Worm (Caenorhabditis elegans) whole organism, dauer: ENCODE data around the gene F28B4.1.

ENCODE experiments used
- unc-62 ChIP-seq: sonication (generic microtip); optimal IDR thresholded peaks from 2 replicates; lab custom pipeline; 2017; ENCODE audit warnings: missing biosample characterization, missing genetic modification reagents, missing genetic modification characterization

The F28B4.1 gene

DNA sequence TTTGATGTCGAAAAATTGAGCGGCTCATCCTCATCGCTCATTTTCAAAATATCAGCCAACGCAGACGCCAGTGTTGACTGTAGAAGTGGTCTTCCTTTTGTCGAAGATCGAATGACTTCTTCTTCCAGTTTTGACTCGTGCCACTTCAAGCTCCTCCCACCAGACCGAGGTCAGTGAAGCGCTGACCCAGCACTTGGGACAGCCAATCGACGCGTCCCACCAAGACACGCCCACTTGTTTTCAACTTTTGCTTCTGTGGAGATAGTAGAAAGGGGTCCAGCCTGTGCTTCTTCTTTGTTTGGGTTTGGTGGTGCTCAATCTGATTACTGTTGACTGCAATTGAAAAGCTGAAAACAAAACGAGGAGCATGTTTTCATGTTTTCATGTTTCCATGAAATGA lies 5.6 kb upstream of the F28B4.1 start, which contains the start of gene fax-1:
fax-1 (minus strand) TSS at position 101 of the 400 bp plus-strand sequence.
- TF ChIP-seq unc-62 (GFP tag; lab: Kevin White, UChicago): no peak

DNA sequence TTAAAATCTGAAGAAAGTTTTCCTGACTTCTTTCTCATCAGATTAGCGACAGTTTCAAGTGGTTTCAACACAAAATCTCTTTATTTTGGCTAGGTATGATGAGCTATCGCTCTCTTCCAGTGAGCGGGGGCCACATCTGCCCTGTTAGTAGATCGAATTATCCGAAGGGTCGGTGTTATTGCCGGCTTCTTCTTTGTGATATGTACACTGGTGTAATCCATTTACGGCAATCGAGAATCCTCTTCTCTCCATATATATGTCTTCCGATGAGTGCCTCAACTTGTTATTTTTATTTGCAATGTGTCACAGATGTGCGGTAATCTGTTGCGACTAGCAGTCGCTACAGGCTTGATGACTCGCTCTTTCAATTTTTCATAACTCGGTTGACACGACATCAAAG lies 2.5 kb upstream of the F28B4.1 start:
- TF ChIP-seq unc-62 (GFP tag; lab: Kevin White, UChicago): no peak

DNA sequence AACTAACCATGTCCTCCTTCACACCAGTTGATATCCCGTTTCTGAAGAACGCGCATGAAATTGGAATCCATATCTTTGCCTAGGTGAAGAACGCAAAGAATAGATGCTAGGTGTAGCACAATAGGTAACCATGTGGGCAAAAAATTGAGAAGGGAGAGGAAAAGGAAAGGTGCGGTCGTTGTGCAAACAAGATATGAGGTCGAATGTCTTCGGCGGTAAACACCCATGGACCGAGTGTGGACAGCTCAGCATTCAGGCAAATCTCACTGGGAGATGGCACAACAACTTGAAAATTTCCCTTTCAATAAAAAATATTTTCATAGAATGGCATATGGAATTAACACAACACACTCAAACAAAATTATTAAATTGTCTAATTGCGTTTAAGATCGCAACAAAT lies 4.6 kb downstream of the F28B4.1 start, which contains the start of gene F28B4.4:
F28B4.4 (minus strand) TSS at position 101 of the 400 bp plus-strand sequence.
- no peak for TF ChIP-seq unc-62 (GFP tag; lab: Kevin White, UChicago)

- no peak for TF ChIP-seq unc-62 (GFP tag; lab: Kevin White, UChicago)
Measured at ce11 chrX:3216698-3217097, 11.8 kb downstream of the F28B4.1 start.

DNA sequence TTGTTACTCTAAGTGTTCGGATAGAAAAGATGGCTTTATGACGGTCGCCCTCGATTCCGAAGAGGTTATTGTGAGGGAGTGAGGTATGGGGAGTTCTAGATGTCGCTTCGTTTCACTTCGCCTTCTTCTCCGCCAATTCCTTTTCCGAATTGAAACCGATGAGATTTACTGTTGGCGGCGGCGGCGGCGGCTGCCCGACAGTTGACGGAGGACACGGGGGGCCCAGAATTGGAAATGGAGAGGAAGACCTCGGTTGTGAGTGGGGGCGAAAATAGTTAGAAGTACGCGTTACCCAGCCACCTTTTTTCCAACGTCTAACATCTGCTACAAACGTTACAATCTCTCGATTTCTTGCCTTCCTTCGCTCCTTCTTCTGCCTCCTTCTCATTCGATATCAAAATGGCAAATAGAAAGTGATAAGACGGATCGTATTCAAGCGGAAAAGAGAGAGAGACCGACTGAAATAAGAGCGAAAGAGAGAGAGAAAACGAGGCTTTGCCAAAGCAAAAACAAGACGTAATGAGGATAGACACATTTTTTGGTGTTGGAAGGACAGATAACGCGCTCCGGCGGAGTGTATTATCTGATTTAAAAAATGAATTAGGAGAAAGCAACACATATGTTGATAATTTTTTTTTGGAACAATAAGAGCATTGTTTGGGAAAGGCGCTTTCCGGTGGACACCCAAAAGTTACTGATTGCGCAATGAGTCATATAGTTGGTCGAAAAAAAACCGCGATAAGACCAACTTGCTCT lies 13.3 kb downstream of the F28B4.1 start:
- no peak for TF ChIP-seq unc-62 (GFP tag; lab: Kevin White, UChicago)

ce11 chrX:3220267-3220666 lies 15.4 kb downstream of the F28B4.1 start, which contains the start of gene rgl-1:
Gene rgl-1 (minus strand): TSS chrX:3220367.
- no peak for TF ChIP-seq unc-62 (GFP tag; lab: Kevin White, UChicago)

DNA sequence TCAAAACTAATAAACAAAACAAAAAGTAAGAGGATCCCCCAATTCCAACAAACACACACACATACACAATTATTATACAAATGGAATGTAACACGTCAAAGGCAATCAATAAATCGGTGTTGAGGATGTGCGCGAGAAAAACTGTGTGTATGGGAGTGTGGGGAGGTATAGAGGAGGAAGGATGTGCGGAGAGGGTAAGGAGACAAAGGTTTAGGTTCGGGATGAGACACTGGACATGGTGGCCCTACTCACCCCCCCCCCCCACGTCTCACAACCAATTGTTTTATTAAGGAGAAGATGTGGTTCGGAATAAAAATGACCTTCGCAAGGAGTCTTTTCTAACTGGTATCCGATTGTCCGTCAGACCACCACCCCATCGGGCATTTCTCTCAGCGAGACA lies 18.3 kb downstream of the F28B4.1 start:
- no peak for TF ChIP-seq unc-62 (GFP tag; lab: Kevin White, UChicago)

DNA sequence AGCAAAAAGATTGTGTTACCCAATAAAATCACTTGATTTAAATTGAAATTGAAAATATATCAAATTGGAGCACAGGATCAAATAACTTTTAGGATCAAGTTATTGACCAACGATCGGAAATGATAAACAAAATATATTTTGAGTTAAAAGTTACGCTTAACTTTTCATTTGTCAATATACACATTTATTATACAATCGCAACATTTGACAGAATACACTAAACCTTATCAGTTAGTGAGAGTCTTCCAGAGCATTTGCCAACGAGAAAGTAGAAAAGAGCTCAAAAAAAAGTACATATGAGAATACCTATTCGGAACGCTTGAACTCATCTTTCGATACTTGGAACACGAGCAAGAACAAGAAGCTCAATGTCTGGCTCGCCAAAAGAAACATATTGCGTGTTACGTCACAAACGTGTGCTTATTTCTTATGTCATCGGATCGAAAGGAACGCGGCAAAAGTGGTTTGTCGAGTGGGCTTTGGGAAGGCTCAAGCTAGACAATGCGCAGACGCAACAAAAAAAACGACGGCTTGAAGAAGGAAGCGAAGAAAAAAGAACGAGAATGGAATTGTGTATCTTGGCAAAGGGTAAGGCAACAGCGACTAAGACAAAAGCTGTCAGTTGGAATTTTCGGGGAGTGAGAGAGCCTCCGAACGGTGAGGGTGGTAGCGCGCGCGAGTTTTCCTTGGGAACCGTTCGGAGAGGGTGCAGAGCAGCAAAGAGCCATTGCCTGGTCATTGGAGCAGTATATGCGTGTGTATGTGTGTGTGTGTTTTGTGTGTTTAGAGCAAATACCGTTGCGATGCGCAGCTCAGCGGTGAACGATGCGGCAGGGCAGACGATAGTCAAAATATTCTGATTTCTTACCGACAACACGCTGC lies 21.7 kb downstream of the F28B4.1 start:
- no peak for TF ChIP-seq unc-62 (GFP tag; lab: Kevin White, UChicago)

- TF ChIP-seq unc-62 (GFP tag; lab: Kevin White, UChicago): no peak
Measured at ce11 chrX:3228701-3229100, 23.8 kb downstream of the F28B4.1 start.

DNA sequence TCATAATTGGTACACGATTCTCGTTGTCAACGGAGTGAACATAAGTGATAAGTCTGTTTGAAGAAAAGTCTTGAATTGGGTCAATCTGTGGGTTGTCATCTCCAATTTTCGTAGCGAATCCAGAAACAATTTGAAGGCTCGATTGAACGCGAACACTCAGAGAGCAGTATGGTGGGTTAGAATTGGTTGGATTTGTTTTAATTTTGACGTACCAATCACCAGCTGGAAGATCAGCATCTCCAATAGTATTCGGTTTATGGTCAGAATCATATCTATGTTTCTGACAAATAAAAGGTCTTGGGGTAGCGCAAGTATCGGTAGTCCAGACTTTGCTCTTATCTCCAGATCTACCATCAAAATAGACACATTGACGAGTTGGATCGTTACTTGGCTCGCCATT lies 25.7 kb downstream of the F28B4.1 start:
- no peak for TF ChIP-seq unc-62 (GFP tag; lab: Kevin White, UChicago)

DNA sequence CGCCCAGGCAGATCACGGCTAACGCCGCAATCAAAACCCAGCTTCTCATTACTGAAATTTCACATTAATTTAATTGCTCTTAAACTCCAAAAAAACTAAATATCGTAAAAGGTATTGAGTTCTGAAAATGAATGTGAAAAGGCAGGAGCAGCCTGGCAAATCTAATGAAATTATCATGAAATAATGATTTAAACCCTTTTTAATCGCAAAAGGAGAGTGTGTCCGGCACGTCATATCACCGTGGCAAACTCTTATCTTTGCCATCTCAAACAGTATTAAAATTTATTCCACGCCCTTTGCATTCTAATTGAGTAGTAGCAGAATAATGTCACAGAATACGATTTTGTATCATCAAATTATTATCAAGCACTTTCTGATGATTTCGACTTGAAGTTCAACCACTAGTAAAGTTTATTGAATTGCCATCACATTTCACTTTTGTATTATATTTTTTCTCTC lies 30.5 kb downstream of the F28B4.1 start, which contains the start of gene F28B4.3:
F28B4.3 (minus strand) TSS at position 51 of the 459 bp plus-strand sequence.
- TF ChIP-seq unc-62 (GFP tag; lab: Kevin White, UChicago): no peak

ce11 chrX:3243614-3244013 lies 38.7 kb downstream of the F28B4.1 start, which contains the start of gene irg-7:
Gene irg-7 (minus strand): TSS chrX:3243636.
- no peak for TF ChIP-seq unc-62 (GFP tag; lab: Kevin White, UChicago)

ce11 chrX:3244402-3244801 lies 39.5 kb downstream of the F28B4.1 start:
- TF ChIP-seq unc-62 (GFP tag; lab: Kevin White, UChicago): no peak

- TF ChIP-seq unc-62 (GFP tag; lab: Kevin White, UChicago): no peak
Measured at ce11 chrX:3245812-3246211, 40.9 kb downstream of the F28B4.1 start, which contains the start of gene F40F4.7. Gene F40F4.7 (minus strand): TSS chrX:3245933.

ce11 chrX:3247768-3248167 lies 42.9 kb downstream of the F28B4.1 start:
- no peak for TF ChIP-seq unc-62 (GFP tag; lab: Kevin White, UChicago)
